Worm (Caenorhabditis elegans) whole organism, L1 larva: ENCODE data around the gene fbxa-218.

Experiments used
- ama-1 ChIP-seq: fragments of 150-350 bp; optimal IDR thresholded peaks from 2 replicates; lab custom pipeline; 2014
- pag-3 ChIP-seq: sonication (generic microtip); optimal IDR thresholded peaks from 2 replicates; lab custom pipeline; 2017; ENCODE audit warnings: missing genetic modification characterization, mild to moderate bottlenecking, missing compliant biosample characterization, antibody characterized with exemption, borderline replicate concordance; ENCODE audit not compliant: insufficient read depth

DNA sequence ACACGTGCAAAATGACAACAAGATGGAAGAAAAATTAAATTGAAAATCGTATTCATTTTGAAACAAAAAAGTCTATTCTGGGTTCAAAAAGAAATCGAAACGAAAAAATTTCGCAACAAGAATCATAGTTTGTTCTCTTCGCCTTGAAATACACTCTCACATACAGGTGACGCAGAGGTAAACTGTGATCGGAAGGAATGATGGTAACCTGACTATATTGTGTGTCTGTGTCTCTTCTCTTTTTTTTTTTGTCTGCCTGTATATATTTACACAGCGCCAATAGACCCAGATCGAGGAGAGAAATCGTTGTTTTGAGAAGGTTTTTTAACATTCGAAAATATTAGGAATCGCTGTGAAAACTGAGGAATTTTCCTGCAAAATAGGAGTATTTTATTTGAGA, 12.2 kb upstream of the fbxa-218 start:
- TF ChIP-seq pag-3 (tag; lab: Kevin White, UChicago): no peak
- no peak for TF ChIP-seq ama-1 (lab: Kevin White, UChicago)
